Fruit fly (Drosophila melanogaster) whole organism, embryonic: Measurements from ENCODE around the gene pigs.

Source experiments
- Aef1 ChIP-seq: fragments of 200-800 bp; sonication (Bioruptor generic); IDR thresholded peaks from 3 replicates; pipeline ENCODE4 v1.3.6; 2022; ENCODE audit warnings: missing biosample characterization, missing genetic modification characterization
- Atf3 ChIP-seq: fragments of 200-800 bp; sonication (Bioruptor generic); optimal IDR thresholded peaks from 3 replicates; lab custom pipeline; 2016; ENCODE audit warnings: missing biosample characterization, missing genetic modification characterization
- Bteb2 ChIP-seq: fragments of 200-800 bp; sonication (Bioruptor generic); optimal IDR thresholded peaks from 2 replicates; lab custom pipeline; 2016; ENCODE audit warnings: missing biosample characterization, missing genetic modification characterization
- CG10366 ChIP-seq: fragments of 200-800 bp; sonication (Bioruptor generic); IDR thresholded peaks from 2 replicates; pipeline ENCODE4 v1.3.6; 2022; ENCODE audit warnings: missing biosample characterization, missing genetic modification characterization
- CG10979 ChIP-seq: fragments of 200-800 bp; sonication (Bioruptor generic); optimal IDR thresholded peaks from 2 replicates; lab custom pipeline; 2018; ENCODE audit warnings: missing biosample characterization, mild to moderate bottlenecking, missing genetic modification characterization, moderate library complexity
- CG12769 ChIP-seq: fragments of 200-800 bp; sonication (Bioruptor generic); optimal IDR thresholded peaks from 2 replicates; lab custom pipeline; 2019; ENCODE audit warnings: missing biosample characterization, mild to moderate bottlenecking, missing genetic modification characterization, moderate library complexity
- CG14014 ChIP-seq: fragments of 200-800 bp; sonication (Bioruptor generic); IDR thresholded peaks from 2 replicates; pipeline ENCODE4 v1.3.6; 2022; ENCODE audit warnings: missing biosample characterization, missing genetic modification characterization
- CG14965 ChIP-seq: fragments of 200-800 bp; sonication (Bioruptor generic); optimal IDR thresholded peaks from 2 replicates; lab custom pipeline; 2016; ENCODE audit warnings: missing biosample characterization, missing genetic modification characterization, borderline replicate concordance
- CG15269 ChIP-seq: fragments of 200-800 bp; sonication (Bioruptor generic); optimal IDR thresholded peaks from 2 replicates; lab custom pipeline; 2018; ENCODE audit warnings: missing biosample characterization, mild to moderate bottlenecking, missing genetic modification characterization, moderate library complexity
- CG17829 ChIP-seq: fragments of 200-800 bp; optimal IDR thresholded peaks from 2 replicates; lab custom pipeline; 2019; ENCODE audit warnings: missing biosample characterization, mild to moderate bottlenecking, missing genetic modification characterization, moderate library complexity
- CG1832 ChIP-seq: fragments of 200-800 bp; sonication (Bioruptor generic); optimal IDR thresholded peaks from 2 replicates; lab custom pipeline; 2017; ENCODE audit warnings: missing biosample characterization, mild to moderate bottlenecking, missing genetic modification characterization, inconsistent platforms
- CG18764 ChIP-seq: fragments of 200-800 bp; sonication (Bioruptor generic); optimal IDR thresholded peaks from 3 replicates; lab custom pipeline; 2016; ENCODE audit warnings: missing biosample characterization, missing genetic modification characterization
- CG32772 ChIP-seq: fragments of 200-800 bp; sonication (Bioruptor generic); IDR thresholded peaks from 2 replicates; pipeline ENCODE4 v1.3.6; 2022; ENCODE audit warnings: missing biosample characterization, missing genetic modification characterization
- CG42726 ChIP-seq: fragments of 200-800 bp; sonication (Bioruptor generic); IDR thresholded peaks from 2 replicates; pipeline ENCODE4 v1.3.6; 2022; ENCODE audit warnings: missing biosample characterization, missing genetic modification characterization; ENCODE audit not compliant: partially characterized antibody
- CG4328 ChIP-seq: fragments of 200-800 bp; sonication (Bioruptor generic); optimal IDR thresholded peaks from 3 replicates; lab custom pipeline; 2017; ENCODE audit warnings: missing biosample characterization, missing genetic modification reagents, missing genetic modification characterization
- CG6175 ChIP-seq: fragments of 200-800 bp; sonication (Bioruptor generic); IDR thresholded peaks from 3 replicates; pipeline ENCODE4 v1.3.6; 2022; ENCODE audit warnings: missing biosample characterization, missing genetic modification characterization
- CG6854 ChIP-seq: fragments of 200-800 bp; sonication (Bioruptor generic); optimal IDR thresholded peaks from 3 replicates; lab custom pipeline; 2017; ENCODE audit warnings: missing biosample characterization, mild to moderate bottlenecking, missing genetic modification characterization
- CG7928 ChIP-seq: fragments of 200-800 bp; sonication (Bioruptor generic); optimal IDR thresholded peaks from 2 replicates; lab custom pipeline; 2017; ENCODE audit warnings: missing biosample characterization, mild to moderate bottlenecking, missing genetic modification characterization
- CG7987 ChIP-seq: fragments of 200-800 bp; sonication (Bioruptor generic); optimal IDR thresholded peaks from 2 replicates; lab custom pipeline; 2018; ENCODE audit warnings: missing biosample characterization, mild to moderate bottlenecking, missing genetic modification characterization, moderate library complexity
- CG8478 ChIP-seq: fragments of >200 bp; optimal IDR thresholded peaks from 2 replicates; lab custom pipeline; 2018
- CG9609 ChIP-seq: fragments of 200-800 bp; sonication (Bioruptor generic); optimal IDR thresholded peaks from 3 replicates; lab custom pipeline; 2016; ENCODE audit warnings: missing biosample characterization, missing genetic modification characterization
- Dip3 ChIP-seq: fragments of 200-800 bp; sonication (Bioruptor generic); optimal IDR thresholded peaks from 3 replicates; lab custom pipeline; 2016; ENCODE audit warnings: missing biosample characterization, missing genetic modification characterization
- Dll ChIP-seq: fragments of 200-800 bp; sonication (Bioruptor generic); IDR thresholded peaks from 4 replicates; pipeline ENCODE4 v1.3.6; 2022; ENCODE audit warnings: missing biosample characterization, missing genetic modification characterization; ENCODE audit not compliant: partially characterized antibody
- Lhr ChIP-seq: fragments of 200-800 bp; sonication (Bioruptor generic); optimal IDR thresholded peaks from 3 replicates; lab custom pipeline; 2017; ENCODE audit warnings: mild to moderate bottlenecking, missing biosample characterization, missing genetic modification reagents, missing genetic modification characterization
- Pdp1 ChIP-seq, 2 experiments: fragments of 200-800 bp; sonication (Bioruptor generic); optimal IDR thresholded peaks; 3 replicates each; lab custom pipeline; 2016; ENCODE audit warnings: missing biosample characterization in 2 of 2, missing genetic modification characterization in 2 of 2, mild to moderate bottlenecking in 1 of 2, moderate library complexity in 1 of 2
- Ptx1 ChIP-seq: fragments of 200-800 bp; sonication (Bioruptor generic); IDR thresholded peaks from 2 replicates; pipeline ENCODE4 v1.3.6; 2022; ENCODE audit warnings: missing biosample characterization, missing genetic modification characterization
- Spps ChIP-seq: fragments of 200-800 bp; sonication (Bioruptor generic); optimal IDR thresholded peaks from 2 replicates; lab custom pipeline; 2018; ENCODE audit warnings: missing biosample characterization, mild to moderate bottlenecking, missing genetic modification characterization
- Trl ChIP-seq, 3 experiments: fragments of >200 bp in 2 of 3; fragments of 200-800 bp in 1 of 3; sonication (Bioruptor generic) in 1 of 3; optimal IDR thresholded peaks; 2 replicates in 1 of 3; 3 replicates in 2 of 3; lab custom pipeline; 2016 to 2017; ENCODE audit warnings: missing biosample characterization in 1 of 3, missing genetic modification characterization in 1 of 3
- ase ChIP-seq: fragments of 200-800 bp; sonication (Bioruptor generic); IDR thresholded peaks from 3 replicates; pipeline ENCODE4 v1.3.6; 2022; ENCODE audit warnings: missing biosample characterization, missing genetic modification characterization
- ato ChIP-seq: fragments of 200-800 bp; sonication (Bioruptor generic); IDR thresholded peaks from 2 replicates; pipeline ENCODE4 v1.3.6; 2022; ENCODE audit warnings: missing biosample characterization, missing genetic modification characterization; ENCODE audit not compliant: partially characterized antibody
- bab2 ChIP-seq: fragments of 200-800 bp; sonication (Bioruptor generic); optimal IDR thresholded peaks from 2 replicates; lab custom pipeline; 2016; ENCODE audit warnings: missing biosample characterization, missing genetic modification characterization
- chif ChIP-seq, 2 experiments: fragments of 200-800 bp; sonication (Bioruptor generic); optimal IDR thresholded peaks; 3 replicates each; lab custom pipeline; 2016; ENCODE audit warnings: missing biosample characterization in 2 of 2, missing genetic modification characterization in 2 of 2
- cwo ChIP-seq: fragments of 200-800 bp; sonication (Bioruptor generic); optimal IDR thresholded peaks from 3 replicates; lab custom pipeline; 2017; ENCODE audit warnings: missing biosample characterization, missing genetic modification characterization, mild to moderate bottlenecking, moderate library complexity, missing genetic modification reagents
- gce ChIP-seq: fragments of 200-800 bp; sonication (Bioruptor generic); IDR thresholded peaks from 3 replicates; pipeline ENCODE4 v1.3.6; 2022; ENCODE audit warnings: missing biosample characterization, missing genetic modification characterization
- her ChIP-seq: fragments of 200-800 bp; sonication (Bioruptor generic); optimal IDR thresholded peaks from 2 replicates; lab custom pipeline; 2016; ENCODE audit warnings: missing biosample characterization, missing genetic modification characterization
- mirr ChIP-seq: fragments of 200-800 bp; sonication (Bioruptor generic); optimal IDR thresholded peaks from 3 replicates; lab custom pipeline; 2018; ENCODE audit warnings: missing biosample characterization, mild to moderate bottlenecking, missing genetic modification characterization
- nau ChIP-seq: fragments of 200-800 bp; sonication (Bioruptor generic); optimal IDR thresholded peaks from 3 replicates; lab custom pipeline; 2017; ENCODE audit warnings: missing biosample characterization, mild to moderate bottlenecking, missing genetic modification characterization, missing genetic modification reagents
- psq ChIP-seq: fragments of 200-800 bp; sonication (Bioruptor generic); optimal IDR thresholded peaks from 2 replicates; lab custom pipeline; 2017; ENCODE audit warnings: missing biosample characterization, missing genetic modification characterization
- rib ChIP-seq: fragments of 200-800 bp; sonication (Bioruptor generic); IDR thresholded peaks from 2 replicates; pipeline ENCODE4 v1.3.6; 2022; ENCODE audit warnings: missing biosample characterization, missing genetic modification characterization
- row ChIP-seq: fragments of 200-800 bp; sonication (Bioruptor generic); IDR thresholded peaks from 3 replicates; pipeline ENCODE4 v1.3.6; 2022; ENCODE audit warnings: missing biosample characterization, missing genetic modification characterization
- sens ChIP-seq: fragments of 200-800 bp; sonication (Bioruptor generic); peaks from one replicate; lab custom pipeline; 2016; ENCODE audit warnings: missing biosample characterization, missing genetic modification characterization
- sob ChIP-seq: fragments of 200-800 bp; sonication (Bioruptor generic); IDR thresholded peaks from 2 replicates; pipeline ENCODE4 v1.3.6; 2022; ENCODE audit warnings: missing biosample characterization, missing genetic modification characterization
- sqz ChIP-seq: fragments of 200-800 bp; sonication (Bioruptor generic); optimal IDR thresholded peaks from 3 replicates; lab custom pipeline; 2018; ENCODE audit warnings: missing biosample characterization, mild to moderate bottlenecking, missing genetic modification characterization
- tap ChIP-seq: fragments of 200-800 bp; optimal IDR thresholded peaks from 3 replicates; lab custom pipeline; 2019; ENCODE audit warnings: missing biosample characterization, mild to moderate bottlenecking, missing genetic modification characterization, moderate library complexity
- tna ChIP-seq: fragments of 200-800 bp; sonication (Bioruptor generic); IDR thresholded peaks from 2 replicates; pipeline ENCODE4 v1.3.6; 2022; ENCODE audit warnings: missing biosample characterization, missing genetic modification characterization; ENCODE audit not compliant: partially characterized antibody
- trh ChIP-seq: fragments of 200-800 bp; sonication (Bioruptor generic); optimal IDR thresholded peaks from 2 replicates; lab custom pipeline; 2016; ENCODE audit warnings: missing biosample characterization, missing genetic modification characterization
- vnd ChIP-seq: fragments of 200-800 bp; sonication (Bioruptor generic); IDR thresholded peaks from 3 replicates; pipeline ENCODE4 v1.3.6; 2022; ENCODE audit warnings: missing biosample characterization, missing genetic modification characterization; ENCODE audit not compliant: partially characterized antibody
- vvl ChIP-seq: fragments of 200-800 bp; sonication (Bioruptor generic); IDR thresholded peaks from 2 replicates; pipeline ENCODE4 v1.3.6; 2022; ENCODE audit warnings: missing biosample characterization, missing genetic modification characterization
- wdn ChIP-seq: fragments of 200-800 bp; sonication (Bioruptor generic); IDR thresholded peaks from 2 replicates; pipeline ENCODE4 v1.3.6; 2022; ENCODE audit warnings: missing biosample characterization, missing genetic modification characterization
- zf30C ChIP-seq: fragments of 200-800 bp; sonication (Bioruptor generic); optimal IDR thresholded peaks from 3 replicates; lab custom pipeline; 2018; ENCODE audit warnings: missing biosample characterization, mild to moderate bottlenecking, missing genetic modification characterization
- zfh2 ChIP-seq: fragments of 200-800 bp; sonication (Bioruptor generic); optimal IDR thresholded peaks from 2 replicates; lab custom pipeline; 2016; ENCODE audit warnings: missing biosample characterization, missing genetic modification characterization

The pigs gene

dm6 chrX:6615476-6615875, 15.6 kb downstream of the pigs start (continued):
- TF ChIP-seq Atf3 (GFP tag; lab: Kevin White, UChicago) (no peak), row (GFP tag; lab: Robert Waterston, UW) (peak; percentile 77), zf30C (no peak), Bteb2 (GFP tag; lab: Kevin White, UChicago) (no peak), CG10366 (GFP tag; lab: Robert Waterston, UW) (peak; percentile 66), Ptx1 (GFP tag; lab: Robert Waterston, UW) (peak; percentile 53), CG18764 (peak; percentile 27), CG7928 (GFP tag; lab: Kevin White, UChicago) (no peak), CG14965 (no peak), CG4328 (GFP tag; lab: Kevin White, UChicago) (no peak), CG42726 (GFP tag; lab: Robert Waterston, UW) (no peak), Dip3 (GFP tag; lab: Kevin White, UChicago) (no peak), CG6854 (GFP tag; lab: Kevin White, UChicago) (no peak), sqz (GFP tag; lab: Kevin White, UChicago) (peak; percentile 65), CG12769 (peak; percentile 24), CG8478 (lab: Kevin White, UChicago) (no peak), cwo (peak; percentile 9), bab2 (GFP tag; lab: Kevin White, UChicago) (peak; percentile 7), tna (no peak), sob (GFP tag; lab: Robert Waterston, UW) (peak; percentile 12; the same call in 1 of the 2 replicates), her (GFP tag; lab: Kevin White, UChicago) (no peak), wdn (GFP tag; lab: Robert Waterston, UW) (no peak), psq (GFP tag; lab: Kevin White, UChicago) (no peak), Spps (tag; lab: Kevin White, UChicago) (peak; percentile 18), Trl (optimal IDR thresholded peaks at IDR 0.05; lab: Kevin White, UChicago) (no peak), Trl (GFP tag; optimal IDR thresholded peaks at IDR 0.05; lab: Kevin White, UChicago) (peak; percentile 61), gce (GFP tag; lab: Robert Waterston, UW) (no peak), CG10979 (peak; percentile 72), CG7987 (GFP tag; lab: Kevin White, UChicago) (no peak), rib (GFP tag; lab: Robert Waterston, UW) (no peak), CG32772 (GFP tag; lab: Robert Waterston, UW) (peak; percentile 74), CG1832 (no peak), mirr (no peak), trh (no peak), nau (no peak), Lhr (no peak), zfh2 (GFP tag; lab: Kevin White, UChicago) (no peak), Dll (GFP tag; lab: Robert Waterston, UW) (no peak), CG9609 (GFP tag; lab: Kevin White, UChicago) (no peak), chif (GFP tag; optimal IDR thresholded peaks at IDR 0.05; lab: Kevin White, UChicago) (peak; percentile 34 to 55), ase (GFP tag; lab: Robert Waterston, UW) (peak; percentile 35; the same call in 1 of the 3 replicates), sens (GFP tag; lab: Kevin White, UChicago) (peak; percentile 95), CG14014 (GFP tag; lab: Robert Waterston, UW) (no peak), Pdp1 (GFP tag; optimal IDR thresholded peaks at IDR 0.05; lab: Kevin White, UChicago) (peak; percentile 61), tap (tag; lab: Kevin White, UChicago) (peak; percentile 60), CG15269 (tag; lab: Kevin White, UChicago) (peak; percentile 3), CG17829 (tag; lab: Kevin White, UChicago) (peak; percentile 66), ato (GFP tag; lab: Robert Waterston, UW) (no peak), vnd (GFP tag; lab: Robert Waterston, UW) (no peak), vvl (GFP tag; lab: Robert Waterston, UW) (peak; percentile 80), Aef1 (GFP tag; lab: Robert Waterston, UW) (no peak), CG6175 (GFP tag; lab: Robert Waterston, UW) (no peak)
